Fruit fly (Drosophila melanogaster) whole organism, adult: ENCODE data around the gene CG16853.

ENCODE experiments used
- CG11617 ChIP-seq: fragments of 200-800 bp; sonication (Bioruptor generic); optimal IDR thresholded peaks from 2 replicates; lab custom pipeline; 2017; ENCODE audit warnings: mild to moderate bottlenecking, missing biosample characterization, missing genetic modification reagents, missing genetic modification characterization
- CG12768 ChIP-seq: fragments of 200-800 bp; sonication (Bioruptor generic); optimal IDR thresholded peaks from 2 replicates; lab custom pipeline; 2017; ENCODE audit warnings: missing biosample characterization, missing genetic modification characterization, mild to moderate bottlenecking, moderate library complexity, missing genetic modification reagents
- CG14711 ChIP-seq: fragments of 200-800 bp; sonication (Bioruptor generic); optimal IDR thresholded peaks from 2 replicates; lab custom pipeline; 2018; ENCODE audit warnings: missing biosample characterization, mild to moderate bottlenecking, missing genetic modification characterization, moderate library complexity
- CG1620 ChIP-seq: fragments of 200-800 bp; sonication (Bioruptor generic); optimal IDR thresholded peaks from 2 replicates; lab custom pipeline; 2016; ENCODE audit warnings: missing biosample characterization, missing genetic modification characterization
- CG33017 ChIP-seq: fragments of 200-800 bp; sonication (Bioruptor generic); optimal IDR thresholded peaks from 2 replicates; lab custom pipeline; 2018; ENCODE audit warnings: missing biosample characterization, mild to moderate bottlenecking, missing genetic modification characterization, moderate library complexity
- CG5204 ChIP-seq: fragments of 200-800 bp; sonication (Bioruptor generic); optimal IDR thresholded peaks from 2 replicates; lab custom pipeline; 2016; ENCODE audit warnings: missing biosample characterization, missing genetic modification characterization
- CG7045 ChIP-seq: fragments of 200-800 bp; sonication (Bioruptor generic); optimal IDR thresholded peaks from 2 replicates; lab custom pipeline; 2017; ENCODE audit warnings: missing biosample characterization, mild to moderate bottlenecking, missing genetic modification characterization
- CG7101 ChIP-seq: fragments of 200-800 bp; sonication (Bioruptor generic); optimal IDR thresholded peaks from 2 replicates; lab custom pipeline; 2018; ENCODE audit warnings: missing biosample characterization, mild to moderate bottlenecking, missing genetic modification characterization, moderate library complexity
- Clk ChIP-seq: fragments of 200-800 bp; sonication (Bioruptor generic); optimal IDR thresholded peaks from 2 replicates; lab custom pipeline; 2017; ENCODE audit warnings: missing biosample characterization, missing genetic modification characterization
- Crg-1 ChIP-seq: fragments of 200-800 bp; sonication (Bioruptor generic); optimal IDR thresholded peaks from 2 replicates; lab custom pipeline; 2016; ENCODE audit warnings: missing biosample characterization, missing genetic modification characterization
- Hr96 ChIP-seq: fragments of 200-800 bp; sonication (Bioruptor generic); optimal IDR thresholded peaks from 2 replicates; lab custom pipeline; 2016; ENCODE audit warnings: missing biosample characterization, missing genetic modification characterization
- Mnt ChIP-seq: fragments of 200-800 bp; sonication (Bioruptor generic); optimal IDR thresholded peaks from 2 replicates; lab custom pipeline; 2016; ENCODE audit warnings: missing biosample characterization, mild to moderate bottlenecking, missing genetic modification characterization
- bab1 ChIP-seq: fragments of 200-800 bp; sonication (Bioruptor generic); optimal IDR thresholded peaks from 3 replicates; lab custom pipeline; 2019; ENCODE audit warnings: missing biosample characterization, mild to moderate bottlenecking, missing genetic modification characterization, moderate library complexity
- cic ChIP-seq: fragments of 200-800 bp; sonication (Bioruptor generic); optimal IDR thresholded peaks from 2 replicates; lab custom pipeline; 2017; ENCODE audit warnings: missing biosample characterization, mild to moderate bottlenecking, missing genetic modification characterization, moderate library complexity
- kay ChIP-seq: fragments of 200-800 bp; sonication (Bioruptor generic); peaks from one replicate; lab custom pipeline; 2016; ENCODE audit warnings: missing biosample characterization, missing genetic modification characterization, borderline replicate concordance
- ovo ChIP-seq: fragments of 200-800 bp; sonication (Bioruptor generic); optimal IDR thresholded peaks from 2 replicates; lab custom pipeline; 2016; ENCODE audit warnings: missing biosample characterization, missing genetic modification characterization
- pad ChIP-seq: fragments of 200-800 bp; sonication (Bioruptor generic); optimal IDR thresholded peaks from 3 replicates; lab custom pipeline; 2017; ENCODE audit warnings: missing biosample characterization, missing genetic modification characterization, mild to moderate bottlenecking, moderate library complexity, missing genetic modification reagents
- tj ChIP-seq: fragments of 200-800 bp; sonication (Bioruptor generic); optimal IDR thresholded peaks from 3 replicates; lab custom pipeline; 2017; ENCODE audit warnings: missing biosample characterization, mild to moderate bottlenecking, missing genetic modification characterization, moderate library complexity
- toe ChIP-seq: fragments of 200-800 bp; sonication (Bioruptor generic); optimal IDR thresholded peaks from 2 replicates; lab custom pipeline; 2016; ENCODE audit warnings: missing biosample characterization, missing genetic modification characterization

The CG16853 gene

dm6 chr2L:13531785-13532184 is 10.3 kb upstream of the CG16853 start, which contains the start of gene CG33644:
CG33644 (plus strand) TSS chr2L:13532085.
- TF ChIP-seq Mnt = no peak
- no peak for TF ChIP-seq Crg-1 (GFP tag; lab: Kevin White, UChicago)
- no peak for TF ChIP-seq Hr96 (GFP tag; lab: Kevin White, UChicago)
- TF ChIP-seq toe (GFP tag; lab: Kevin White, UChicago) = no peak

dm6 chr2L:13532524-13532923 is 9.5 kb upstream of the CG16853 start, which contains the start of gene CG33645:
CG33645 (plus strand) TSS chr2L:13532824.
- TF ChIP-seq CG1620 (GFP tag; lab: Kevin White, UChicago) (no peak), CG14711 (tag; lab: Kevin White, UChicago) (no peak), CG11617 (GFP tag; lab: Kevin White, UChicago) (no peak)

dm6 chr2L:13535678-13536077 is 6.4 kb upstream of the CG16853 start, which contains the start of gene CG15638:
CG15638 (minus strand) TSS chr2L:13535778.
- no peak for TF ChIP-seq Clk (GFP tag; lab: Kevin White, UChicago)
- no peak for TF ChIP-seq CG7045 (GFP tag; lab: Kevin White, UChicago)
- peak; percentile 12 for TF ChIP-seq kay (GFP tag; lab: Kevin White, UChicago)
- no peak for TF ChIP-seq Crg-1 (GFP tag; lab: Kevin White, UChicago)

dm6 chr2L:13540704-13541103 is 1.4 kb upstream of the CG16853 start, which contains the start of gene CG16852:
CG16852 (plus strand) TSS chr2L:13540751.
- TF ChIP-seq CG5204 (GFP tag; lab: Kevin White, UChicago) = no peak
- TF ChIP-seq ovo (GFP tag; lab: Kevin White, UChicago) = no peak
- TF ChIP-seq CG33017 (tag; lab: Kevin White, UChicago) = no peak
- no peak for TF ChIP-seq CG7101 (tag; lab: Kevin White, UChicago)
- no peak for TF ChIP-seq Mnt
- TF ChIP-seq bab1 (GFP tag; lab: Kevin White, UChicago) = no peak
- no peak for TF ChIP-seq pad (GFP tag; lab: Kevin White, UChicago)
- no peak for TF ChIP-seq CG11617 (GFP tag; lab: Kevin White, UChicago)
- no peak for TF ChIP-seq tj (GFP tag; lab: Kevin White, UChicago)
- TF ChIP-seq CG12768 (GFP tag; lab: Kevin White, UChicago) = no peak
- TF ChIP-seq CG14711 (tag; lab: Kevin White, UChicago) = no peak
- no peak for TF ChIP-seq CG1620 (GFP tag; lab: Kevin White, UChicago)
- TF ChIP-seq toe (GFP tag; lab: Kevin White, UChicago) = no peak
- no peak for TF ChIP-seq CG7045 (GFP tag; lab: Kevin White, UChicago)
- no peak for TF ChIP-seq kay (GFP tag; lab: Kevin White, UChicago)
- no peak for TF ChIP-seq Crg-1 (GFP tag; lab: Kevin White, UChicago)
- TF ChIP-seq cic (GFP tag; lab: Kevin White, UChicago) = no peak

- TF ChIP-seq CG5204 (GFP tag; lab: Kevin White, UChicago) (no peak), CG14711 (tag; lab: Kevin White, UChicago) (no peak)
These were observed 408 bp downstream of the CG16853 start, which contains the start of gene CG9263 for dm6 chr2L:13542476-13542875. CG9263 (minus strand) TSS chr2L:13542576.

dm6 chr2L:13545678-13546077 is 3.6 kb downstream of the CG16853 start:
- TF ChIP-seq tj (GFP tag; lab: Kevin White, UChicago) (no peak), CG12768 (GFP tag; lab: Kevin White, UChicago) (no peak), CG7045 (GFP tag; lab: Kevin White, UChicago) (no peak), toe (GFP tag; lab: Kevin White, UChicago) (no peak), CG7101 (tag; lab: Kevin White, UChicago) (no peak)

- peak; percentile 51 for TF ChIP-seq CG7045 (GFP tag; lab: Kevin White, UChicago)
- TF ChIP-seq cic (GFP tag; lab: Kevin White, UChicago) = no peak
- peak; percentile 55 for TF ChIP-seq CG5204 (GFP tag; lab: Kevin White, UChicago)
- TF ChIP-seq Crg-1 (GFP tag; lab: Kevin White, UChicago) = no peak
- peak; percentile 43 for TF ChIP-seq Clk (GFP tag; lab: Kevin White, UChicago)
- TF ChIP-seq Hr96 (GFP tag; lab: Kevin White, UChicago) = peak; percentile 58
- TF ChIP-seq CG1620 (GFP tag; lab: Kevin White, UChicago) = no peak
- peak; percentile 61 for TF ChIP-seq toe (GFP tag; lab: Kevin White, UChicago)
- TF ChIP-seq bab1 (GFP tag; lab: Kevin White, UChicago) = no peak
These were observed 6.0 kb downstream of the CG16853 start for dm6 chr2L:13547738-13548726.
